Fruit fly (Drosophila melanogaster) whole organism, wandering third instar larva: ENCODE measurements around the gene CG44437.

Experiments
- Abd-B ChIP-seq: fragments of >200 bp; optimal IDR thresholded peaks from 2 replicates; lab custom pipeline; 2017; ENCODE audit warnings: missing biosample characterization, missing genetic modification characterization
- CG32264 ChIP-seq: fragments of 200-800 bp; sonication (Bioruptor generic); optimal IDR thresholded peaks from 2 replicates; lab custom pipeline; 2016; ENCODE audit warnings: missing biosample characterization, missing genetic modification characterization
- CG9705 ChIP-seq: fragments of 200-800 bp; sonication (Bioruptor generic); optimal IDR thresholded peaks from 2 replicates; lab custom pipeline; 2018; ENCODE audit warnings: missing biosample characterization, mild to moderate bottlenecking, missing genetic modification characterization
- CrebA ChIP-seq: fragments of 200-800 bp; sonication (Bioruptor generic); optimal IDR thresholded peaks from 2 replicates; lab custom pipeline; 2016; ENCODE audit warnings: missing biosample characterization, mild to moderate bottlenecking, missing genetic modification characterization, borderline replicate concordance
- Dfd ChIP-seq: fragments of >200 bp; optimal IDR thresholded peaks from 2 replicates; lab custom pipeline; 2017; ENCODE audit warnings: missing biosample characterization, missing genetic modification characterization
- Dif ChIP-seq: fragments of 200-275, 200-300 bp; sonication (Bioruptor generic); optimal IDR thresholded peaks from 2 replicates; lab custom pipeline; 2018; ENCODE audit warnings: missing biosample characterization, missing genetic modification characterization; ENCODE audit not compliant: partially characterized antibody
- GATAd ChIP-seq: sonication (Bioruptor generic); optimal IDR thresholded peaks from 2 replicates; lab custom pipeline; 2016; ENCODE audit warnings: missing biosample characterization, missing genetic modification characterization
- HLH106 ChIP-seq: fragments of 200-800 bp; optimal IDR thresholded peaks from 3 replicates; lab custom pipeline; 2019; ENCODE audit warnings: missing biosample characterization, mild to moderate bottlenecking, missing genetic modification characterization, moderate library complexity
- Hnf4 ChIP-seq: fragments of 200-800 bp; sonication (Bioruptor generic); optimal IDR thresholded peaks from 2 replicates; lab custom pipeline; 2016; ENCODE audit warnings: missing biosample characterization, mild to moderate bottlenecking, missing genetic modification characterization
- Hr78 ChIP-seq: fragments of >200 bp; optimal IDR thresholded peaks from 2 replicates; lab custom pipeline; 2017; ENCODE audit warnings: missing biosample characterization, missing genetic modification characterization
- Hr83 ChIP-seq: fragments of 200-300 bp; sonication (Bioruptor generic); optimal IDR thresholded peaks from 2 replicates; lab custom pipeline; 2016; ENCODE audit warnings: missing biosample characterization, mild to moderate bottlenecking, missing genetic modification characterization, moderate library complexity; ENCODE audit not compliant: poor library complexity, severe bottlenecking
- Jra ChIP-seq: sonication (Bioruptor generic); optimal IDR thresholded peaks from 2 replicates; lab custom pipeline; 2016; ENCODE audit warnings: missing biosample characterization, missing genetic modification characterization
- Mio ChIP-seq: sonication (Bioruptor generic); optimal IDR thresholded peaks from 2 replicates; lab custom pipeline; 2016; ENCODE audit warnings: missing biosample characterization, missing genetic modification characterization
- Myc ChIP-seq: fragments of >200 bp; optimal IDR thresholded peaks from 2 replicates; lab custom pipeline; 2017
- N ChIP-seq: fragments of >200 bp; optimal IDR thresholded peaks from 2 replicates; lab custom pipeline; 2018; ENCODE audit warnings: missing biosample characterization, missing external identifiers, missing genetic modification characterization
- OdsH ChIP-seq: fragments of 200-800 bp; sonication (Bioruptor generic); optimal IDR thresholded peaks from 2 replicates; lab custom pipeline; 2016; ENCODE audit warnings: missing biosample characterization, mild to moderate bottlenecking, missing genetic modification characterization
- Rel ChIP-seq, 2 experiments: fragments of 200-800 bp; sonication (Bioruptor generic) in 1 of 2; optimal IDR thresholded peaks; 2 replicates in 1 of 2; 3 replicates in 1 of 2; lab custom pipeline; 2016 to 2019; ENCODE audit warnings: mild to moderate bottlenecking in 2 of 2, missing biosample characterization in 2 of 2, missing genetic modification characterization in 2 of 2, moderate library complexity in 1 of 2
- Sp1 ChIP-seq: fragments of 200-800 bp; sonication (Bioruptor generic); optimal IDR thresholded peaks from 3 replicates; lab custom pipeline; 2019; ENCODE audit warnings: missing biosample characterization, mild to moderate bottlenecking, missing genetic modification characterization, moderate library complexity
- Vsx2 ChIP-seq: fragments of 200-300, 225-300 bp; sonication (Bioruptor generic); optimal IDR thresholded peaks from 2 replicates; lab custom pipeline; 2018; ENCODE audit warnings: missing biosample characterization, missing genetic modification characterization; ENCODE audit not compliant: partially characterized antibody
- br ChIP-seq: fragments of 200-800 bp; sonication (Bioruptor generic); optimal IDR thresholded peaks from 2 replicates; lab custom pipeline; 2016; ENCODE audit warnings: missing biosample characterization, missing genetic modification characterization
- brk ChIP-seq: fragments of 200-800 bp; sonication (Bioruptor generic); optimal IDR thresholded peaks from 2 replicates; lab custom pipeline; 2016; ENCODE audit warnings: missing biosample characterization, mild to moderate bottlenecking, missing genetic modification characterization
- dl ChIP-seq, 2 experiments: fragments of 175-275, 200-275 bp in 1 of 2; fragments of 200-275 bp in 1 of 2; sonication (Bioruptor generic); optimal IDR thresholded peaks; lab custom pipeline; 2018; ENCODE audit warnings: mild to moderate bottlenecking in 2 of 2, missing biosample characterization in 2 of 2, missing genetic modification characterization in 2 of 2, moderate library complexity in 2 of 2; ENCODE audit not compliant: partially characterized antibody in 2 of 2, insufficient read depth in 1 of 2
- dmrt93B ChIP-seq: fragments of 200-800 bp; sonication (Bioruptor generic); optimal IDR thresholded peaks from 2 replicates; lab custom pipeline; 2018; ENCODE audit warnings: missing biosample characterization, mild to moderate bottlenecking, missing genetic modification characterization
- dsf ChIP-seq: sonication (Bioruptor generic); optimal IDR thresholded peaks from 2 replicates; lab custom pipeline; 2016; ENCODE audit warnings: missing biosample characterization, missing genetic modification characterization, borderline replicate concordance
- ey ChIP-seq: fragments of 200-800 bp; sonication (Bioruptor generic); optimal IDR thresholded peaks from 2 replicates; lab custom pipeline; 2016; ENCODE audit warnings: missing biosample characterization, missing genetic modification characterization
- foxo ChIP-seq, 2 experiments: fragments of 200-800 bp; sonication (Bioruptor generic); optimal IDR thresholded peaks; 2 replicates in 1 of 2; 3 replicates in 1 of 2; lab custom pipeline; 2016 to 2017; ENCODE audit warnings: missing biosample characterization in 2 of 2, missing genetic modification characterization in 2 of 2
- fru ChIP-seq: fragments of 200-800 bp; sonication (Bioruptor generic); optimal IDR thresholded peaks from 3 replicates; lab custom pipeline; 2016; ENCODE audit warnings: missing biosample characterization, mild to moderate bottlenecking, missing genetic modification characterization
- h ChIP-seq: fragments of 200-800 bp; sonication (Bioruptor generic); optimal IDR thresholded peaks from 3 replicates; lab custom pipeline; 2016; ENCODE audit warnings: missing biosample characterization, mild to moderate bottlenecking, missing genetic modification characterization
- jim ChIP-seq: fragments of 175-275, 200-325 bp; sonication (Bioruptor generic); optimal IDR thresholded peaks from 2 replicates; lab custom pipeline; 2016; ENCODE audit warnings: missing biosample characterization, mild to moderate bottlenecking, missing genetic modification characterization
- lola ChIP-seq: fragments of >200 bp; optimal IDR thresholded peaks from 2 replicates; lab custom pipeline; 2017; ENCODE audit warnings: missing biosample characterization, missing genetic modification characterization
- pan ChIP-seq: fragments of >200 bp; optimal IDR thresholded peaks from 2 replicates; lab custom pipeline; 2017
- psq ChIP-seq: fragments of 200-800 bp; sonication (Bioruptor generic); optimal IDR thresholded peaks from 3 replicates; lab custom pipeline; 2017; ENCODE audit warnings: missing biosample characterization, mild to moderate bottlenecking, missing genetic modification characterization, moderate library complexity
- rgr ChIP-seq: fragments of 200-800 bp; sonication (Bioruptor generic); optimal IDR thresholded peaks from 3 replicates; lab custom pipeline; 2016; ENCODE audit warnings: missing biosample characterization, mild to moderate bottlenecking, missing genetic modification characterization
- sage ChIP-seq: fragments of 200-800 bp; sonication (Bioruptor generic); optimal IDR thresholded peaks from 2 replicates; lab custom pipeline; 2016; ENCODE audit warnings: missing biosample characterization, mild to moderate bottlenecking, missing genetic modification characterization
- sv ChIP-seq: fragments of 200-800 bp; sonication (Bioruptor generic); optimal IDR thresholded peaks from 3 replicates; lab custom pipeline; 2016; ENCODE audit warnings: missing biosample characterization, missing genetic modification characterization
- tai ChIP-seq: sonication (Bioruptor generic); optimal IDR thresholded peaks from 2 replicates; lab custom pipeline; 2016; ENCODE audit warnings: missing biosample characterization, missing genetic modification characterization
- usp ChIP-seq: fragments of >200 bp; optimal IDR thresholded peaks from 2 replicates; lab custom pipeline; 2017; ENCODE audit warnings: missing biosample characterization, missing genetic modification characterization
- woc ChIP-seq: sonication (Bioruptor generic); optimal IDR thresholded peaks from 2 replicates; lab custom pipeline; 2016; ENCODE audit warnings: missing biosample characterization, mild to moderate bottlenecking, missing genetic modification characterization

CG44437 gene

dm6 chrX:13233811-13234737, 32.0 kb upstream of the CG44437 start:
- TF ChIP-seq ey (GFP tag; lab: Kevin White, UChicago) (peak; percentile 85), Dif (GFP tag; lab: Kevin White, UChicago) (no peak), jim (GFP tag; lab: Kevin White, UChicago) (no peak), lola (no peak), br (GFP tag; lab: Kevin White, UChicago) (peak; percentile 74), CG32264 (peak; percentile 37), h (GFP tag; lab: Kevin White, UChicago) (peak; percentile 90), Rel (GFP tag; optimal IDR thresholded peaks at IDR 0.05; lab: Kevin White, UChicago) (peak; percentile 17), Rel (tag; optimal IDR thresholded peaks at IDR 0.05; lab: Kevin White, UChicago) (peak; percentile 71), psq (peak; percentile 96), foxo (GFP tag; optimal IDR thresholded peaks at IDR 0.05; lab: Kevin White, UChicago) (peak in 1 of 2 experiments; percentile 89), CG9705 (GFP tag; lab: Kevin White, UChicago) (peak; percentile 68), woc (GFP tag; lab: Kevin White, UChicago) (peak; percentile 81), N (GFP tag; lab: Kevin White, UChicago) (no peak), rgr (GFP tag; lab: Kevin White, UChicago) (peak; percentile 81), CrebA (peak; percentile 45), Dfd (GFP tag; lab: Kevin White, UChicago) (no peak), Jra (GFP tag; lab: Kevin White, UChicago) (peak; percentile 62), usp (GFP tag; lab: Kevin White, UChicago) (no peak), HLH106 (tag; lab: Kevin White, UChicago) (peak; percentile 90), Hnf4 (GFP tag; lab: Kevin White, UChicago) (peak; percentile 73), brk (GFP tag; lab: Kevin White, UChicago) (peak; percentile 70), sage (GFP tag; lab: Kevin White, UChicago) (peak; percentile 35), Hr78 (no peak), dmrt93B (peak; percentile 82), Hr83 (peak; percentile 5), Vsx2 (no peak), dl (GFP tag; optimal IDR thresholded peaks at IDR 0.05; lab: Kevin White, UChicago; ENCODE audit: insufficient read depth in 1 of 2, partially characterized antibody in 2 of 2) (no peak), sv (GFP tag; lab: Kevin White, UChicago) (peak; percentile 88), fru (GFP tag; lab: Kevin White, UChicago) (peak; percentile 91), Mio (GFP tag; lab: Kevin White, UChicago) (no peak), Sp1 (peak; percentile 95), OdsH (GFP tag; lab: Kevin White, UChicago) (peak; percentile 84), Myc (lab: Kevin White, UChicago) (no peak), pan (lab: Kevin White, UChicago) (no peak), dsf (GFP tag; lab: Kevin White, UChicago) (no peak), Abd-B (GFP tag; lab: Kevin White, UChicago) (no peak), tai (GFP tag; lab: Kevin White, UChicago) (peak; percentile 65), GATAd (GFP tag; lab: Kevin White, UChicago) (peak; percentile 14)
